Worm (Caenorhabditis elegans): Measurements from ENCODE around the gene K07F5.14.

K07F5.14 gene

ce11 chrIV:9864778-9865177, 2.8 kb downstream of the K07F5.14 start, which contains the start of the genes K07F5.15 and K07F5.22:
K07F5.15 (plus strand) TSS chrIV:9865078.
K07F5.22 (plus strand) TSS chrIV:9865078.
- TF ChIP-seq nhr-76 (tag; optimal IDR thresholded peaks at IDR 0.05) = no peak
- TF ChIP-seq unc-120 (tag; optimal IDR thresholded peaks at IDR 0.05; ENCODE audit: poor library complexity, severe bottlenecking) = no peak
- no peak for TF ChIP-seq ces-1 (GFP tag; optimal IDR thresholded peaks at IDR 0.05)
- TF ChIP-seq sem-2 (GFP tag; optimal IDR thresholded peaks at IDR 0.05) = no peak
- no peak for TF ChIP-seq ceh-83 (GFP tag; optimal IDR thresholded peaks at IDR 0.05)
- TF ChIP-seq hlh-1 (tag; optimal IDR thresholded peaks at IDR 0.05) = no peak
- TF ChIP-seq lin-13 (tag; optimal IDR thresholded peaks at IDR 0.05) = no peak
- TF ChIP-seq nhr-28 (tag; optimal IDR thresholded peaks at IDR 0.05) = no peak
- no peak for TF ChIP-seq cnd-1 (tag; optimal IDR thresholded peaks at IDR 0.05)
- TF ChIP-seq tbx-8 (GFP tag; optimal IDR thresholded peaks at IDR 0.05) = no peak
- TF ChIP-seq elt-3 (tag; optimal IDR thresholded peaks at IDR 0.05) = no peak
- TF ChIP-seq lsy-2 (tag; optimal IDR thresholded peaks at IDR 0.05) = no peak
- TF ChIP-seq mls-2 (tag; optimal IDR thresholded peaks at IDR 0.05) = no peak
- no peak for TF ChIP-seq sptf-1 (tag; optimal IDR thresholded peaks at IDR 0.05)
- no peak for TF ChIP-seq pha-4 (tag; optimal IDR thresholded peaks at IDR 0.05)
- no peak for TF ChIP-seq mep-1 (tag; optimal IDR thresholded peaks at IDR 0.05)
- TF ChIP-seq nhr-2 (tag; optimal IDR thresholded peaks at IDR 0.05) = no peak
- no peak for TF ChIP-seq zip-8 (tag; optimal IDR thresholded peaks at IDR 0.05)
- TF ChIP-seq unc-62 (GFP tag; optimal IDR thresholded peaks at IDR 0.05) = no peak

DNA sequence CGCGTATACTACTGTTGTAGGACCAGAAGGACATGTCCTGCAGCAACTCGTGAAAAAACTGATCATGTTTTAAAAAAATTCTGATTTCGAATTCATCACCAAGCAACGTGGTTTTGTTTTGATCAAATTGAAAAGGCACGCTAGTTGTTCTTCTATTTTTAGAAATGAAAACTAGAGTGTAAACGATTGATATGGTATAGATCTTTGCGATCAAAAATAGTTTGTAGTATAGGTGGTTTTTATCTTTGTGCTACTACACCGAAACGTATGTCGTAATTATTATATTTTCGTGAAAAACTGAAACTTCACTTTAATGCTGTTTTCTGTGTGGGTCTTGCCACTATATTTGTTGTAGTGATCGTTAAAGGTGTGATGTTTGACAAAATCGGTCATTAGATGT, 4.8 kb downstream of the K07F5.14 start:
- TF ChIP-seq unc-62 (GFP tag; optimal IDR thresholded peaks at IDR 0.05) = no peak
- no peak for TF ChIP-seq nhr-76 (tag; optimal IDR thresholded peaks at IDR 0.05)
- TF ChIP-seq lin-32 (GFP tag; optimal IDR thresholded peaks at IDR 0.05) = no peak
- no peak for TF ChIP-seq sem-2 (GFP tag; optimal IDR thresholded peaks at IDR 0.05)
- no peak for TF ChIP-seq ztf-11 (tag; optimal IDR thresholded peaks at IDR 0.05)
- no peak for TF ChIP-seq nhr-28 (tag; optimal IDR thresholded peaks at IDR 0.05)
- no peak for TF ChIP-seq elt-1 (tag; optimal IDR thresholded peaks at IDR 0.05; ENCODE audit: borderline replicate concordance, insufficient read depth)
- no peak for TF ChIP-seq zip-8 (tag; optimal IDR thresholded peaks at IDR 0.05)
- no peak for TF ChIP-seq nhr-2 (tag; optimal IDR thresholded peaks at IDR 0.05)
- no peak for TF ChIP-seq nhr-237 (tag; optimal IDR thresholded peaks at IDR 0.05)
- TF ChIP-seq ces-1 (GFP tag; optimal IDR thresholded peaks at IDR 0.05) = no peak
- TF ChIP-seq flh-1 (GFP tag; optimal IDR thresholded peaks at IDR 0.05) = no peak
- TF ChIP-seq elt-3 (tag; optimal IDR thresholded peaks at IDR 0.05) = no peak

DNA sequence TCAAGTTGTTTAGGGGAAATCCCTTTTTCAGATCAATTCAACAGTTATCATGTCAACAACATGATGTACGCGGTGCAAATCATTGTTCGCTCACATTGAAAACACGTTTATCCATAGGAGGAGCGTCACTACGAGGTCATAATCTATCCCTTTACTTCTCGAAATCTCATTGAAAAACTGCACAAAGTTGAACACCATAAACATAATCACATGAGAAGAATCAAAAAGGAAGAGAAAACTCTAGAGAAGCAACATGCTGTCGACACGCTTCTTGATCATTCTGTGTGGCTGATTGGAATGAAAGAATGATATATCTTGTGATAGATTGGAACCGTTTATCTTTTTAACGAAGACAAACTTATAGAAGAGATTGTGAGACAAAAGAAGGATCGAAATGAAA, 5.9 kb downstream of the K07F5.14 start:
- no peak for TF ChIP-seq lin-32 (GFP tag; optimal IDR thresholded peaks at IDR 0.05)
- no peak for TF ChIP-seq unc-39 (tag; optimal IDR thresholded peaks at IDR 0.05)
- no peak for TF ChIP-seq lsy-2 (tag; optimal IDR thresholded peaks at IDR 0.05)
- TF ChIP-seq sem-2 (GFP tag; optimal IDR thresholded peaks at IDR 0.05) = no peak
- TF ChIP-seq snpc-4 (tag; optimal IDR thresholded peaks at IDR 0.05) = no peak
- TF ChIP-seq ham-2 (GFP tag; optimal IDR thresholded peaks at IDR 0.05) = no peak
- TF ChIP-seq tbx-8 (GFP tag; optimal IDR thresholded peaks at IDR 0.05) = no peak
- TF ChIP-seq drap-1 (GFP tag; optimal IDR thresholded peaks at IDR 0.05) = no peak
- TF ChIP-seq ztf-11 (tag; optimal IDR thresholded peaks at IDR 0.05) = no peak
- TF ChIP-seq hlh-1 (tag; optimal IDR thresholded peaks at IDR 0.05) = no peak
- TF ChIP-seq bed-3 (GFP tag; optimal IDR thresholded peaks at IDR 0.05) = no peak
- no peak for TF ChIP-seq flh-1 (GFP tag; optimal IDR thresholded peaks at IDR 0.05)
- TF ChIP-seq elt-1 (tag; optimal IDR thresholded peaks at IDR 0.05; ENCODE audit: borderline replicate concordance, insufficient read depth) = no peak
- no peak for TF ChIP-seq mep-1 (tag; optimal IDR thresholded peaks at IDR 0.05)
- TF ChIP-seq zip-8 (tag; optimal IDR thresholded peaks at IDR 0.05) = no peak
- TF ChIP-seq cnd-1 (tag; optimal IDR thresholded peaks at IDR 0.05) = no peak
- TF ChIP-seq nhr-28 (tag; optimal IDR thresholded peaks at IDR 0.05) = no peak

- no peak for TF ChIP-seq zip-8 (tag; optimal IDR thresholded peaks at IDR 0.05)
- TF ChIP-seq tbx-8 (GFP tag; optimal IDR thresholded peaks at IDR 0.05) = no peak
- no peak for TF ChIP-seq ceh-83 (GFP tag; optimal IDR thresholded peaks at IDR 0.05)
- no peak for TF ChIP-seq cnd-1 (tag; optimal IDR thresholded peaks at IDR 0.05)
- TF ChIP-seq nhr-28 (tag; optimal IDR thresholded peaks at IDR 0.05) = no peak
- no peak for TF ChIP-seq drap-1 (GFP tag; optimal IDR thresholded peaks at IDR 0.05)
These were observed 7.3 kb downstream of the K07F5.14 start for ce11 chrIV:9869344-9869743.

ce11 chrIV:9872210-9872609, 10.2 kb downstream of the K07F5.14 start:
- TF ChIP-seq cnd-1 (tag; optimal IDR thresholded peaks at IDR 0.05) (no peak), lin-13 (tag; optimal IDR thresholded peaks at IDR 0.05) (no peak)
